Worm (Caenorhabditis elegans) whole organism, L3 larva: ENCODE results near the gene F20D6.12.

Source experiments
- ceh-28 ChIP-seq: fragments of 150-350 bp; optimal IDR thresholded peaks from 2 replicates; lab custom pipeline; 2014; ENCODE audit warnings: missing biosample characterization, missing genetic modification reagents, missing genetic modification characterization
- mdl-1 ChIP-seq: fragments of 150-350 bp; optimal IDR thresholded peaks from 2 replicates; lab custom pipeline; 2014; ENCODE audit warnings: missing biosample characterization, missing genetic modification characterization

- TF ChIP-seq ceh-28 (tag; lab: Kevin White, UChicago) (no peak), mdl-1 (no peak)
These were observed 4.2 kb downstream of the F20D6.12 start, which contains the start of gene F20D6.2 for ce11 chrV:8185737-8186136.
